Worm (Caenorhabditis elegans) whole organism, late embryonic: ENCODE data around the gene Y49E10.10.
A peak's percentile ranks its signal among the peaks of the same experiment; 100 is the strongest.

Experiments used
- C08G9.2 ChIP-seq: sonication (generic microtip); optimal IDR thresholded peaks from 2 replicates; lab custom pipeline; 2016; ENCODE audit warnings: mild to moderate bottlenecking, missing genetic modification characterization, moderate library complexity, missing compliant biosample characterization
- F13H6.1 ChIP-seq: sonication (generic microtip); optimal IDR thresholded peaks from 2 replicates; lab custom pipeline; 2016; ENCODE audit warnings: missing genetic modification characterization, missing compliant biosample characterization
- K02D7.2 ChIP-seq: sonication (generic microtip); optimal IDR thresholded peaks from 2 replicates; lab custom pipeline; 2017; ENCODE audit warnings: mild to moderate bottlenecking, missing genetic modification characterization, missing compliant biosample characterization
- K09A11.1 ChIP-seq: sonication (generic microtip); optimal IDR thresholded peaks from 2 replicates; lab custom pipeline; 2017; ENCODE audit warnings: antibody characterized with exemption, mild to moderate bottlenecking, missing genetic modification characterization, missing compliant biosample characterization; ENCODE audit not compliant: insufficient read depth
- T23F11.4 ChIP-seq: fragments of 200-800 bp; sonication (Bioruptor generic); optimal IDR thresholded peaks from 2 replicates; lab custom pipeline; 2018; ENCODE audit warnings: mild to moderate bottlenecking, missing genetic modification characterization, missing compliant biosample characterization
- ama-1 ChIP-seq: fragments of 150-350 bp; optimal IDR thresholded peaks from 2 replicates; lab custom pipeline; 2014
- ceh-18 ChIP-seq: sonication (generic microtip); optimal IDR thresholded peaks from 2 replicates; lab custom pipeline; 2016; ENCODE audit warnings: missing genetic modification characterization, missing compliant biosample characterization
- ceh-19 ChIP-seq: fragments of 200-800 bp; sonication (Bioruptor generic); optimal IDR thresholded peaks from 2 replicates; lab custom pipeline; 2018; ENCODE audit warnings: mild to moderate bottlenecking, missing genetic modification characterization, missing compliant biosample characterization
- ceh-30 ChIP-seq: fragments of 150-350 bp; optimal IDR thresholded peaks from 2 replicates; lab custom pipeline; 2014; ENCODE audit warnings: missing biosample characterization, missing genetic modification characterization
- ceh-31 ChIP-seq: sonication (generic microtip); optimal IDR thresholded peaks from 2 replicates; lab custom pipeline; 2016; ENCODE audit warnings: missing genetic modification characterization, missing compliant biosample characterization
- ceh-45 ChIP-seq: fragments of 200-800 bp; sonication (Bioruptor generic); IDR thresholded peaks from 2 replicates; pipeline ENCODE4 v1.3.6; 2022; ENCODE audit warnings: missing genetic modification reagents, missing genetic modification characterization, missing compliant biosample characterization
- ceh-48 ChIP-seq: sonication (generic microtip); optimal IDR thresholded peaks from 2 replicates; lab custom pipeline; 2016; ENCODE audit warnings: missing genetic modification characterization, inconsistent platforms, missing compliant biosample characterization
- ceh-9 ChIP-seq: sonication (generic microtip); optimal IDR thresholded peaks from 2 replicates; lab custom pipeline; 2016; ENCODE audit warnings: mild to moderate bottlenecking, missing genetic modification characterization, inconsistent platforms, missing compliant biosample characterization
- dmd-4 ChIP-seq: sonication (generic microtip); optimal IDR thresholded peaks from 2 replicates; lab custom pipeline; 2016; ENCODE audit warnings: borderline replicate concordance, missing genetic modification characterization, missing compliant biosample characterization
- fax-1 ChIP-seq: sonication (generic microtip); optimal IDR thresholded peaks from 2 replicates; lab custom pipeline; 2016; ENCODE audit warnings: missing genotype, missing genetic modification characterization, missing compliant biosample characterization
- fkh-10 ChIP-seq: fragments of 150-350 bp; optimal IDR thresholded peaks from 2 replicates; lab custom pipeline; 2014; ENCODE audit warnings: missing biosample characterization, missing genetic modification reagents, missing genetic modification characterization
- fkh-6 ChIP-seq: sonication (generic microtip); optimal IDR thresholded peaks from 2 replicates; lab custom pipeline; 2016; ENCODE audit warnings: missing genetic modification characterization, missing compliant biosample characterization
- gmeb-2 ChIP-seq: sonication (generic microtip); optimal IDR thresholded peaks from 2 replicates; lab custom pipeline; 2016; ENCODE audit warnings: missing genetic modification characterization, inconsistent platforms, missing compliant biosample characterization
- hlh-8 ChIP-seq: sonication (generic microtip); optimal IDR thresholded peaks from 2 replicates; lab custom pipeline; 2016; ENCODE audit warnings: missing genotype, missing genetic modification characterization, missing compliant biosample characterization
- lim-6 ChIP-seq: sonication (generic microtip); optimal IDR thresholded peaks from 2 replicates; lab custom pipeline; 2016; ENCODE audit warnings: missing genetic modification characterization, missing compliant biosample characterization
- lin-11 ChIP-seq: fragments of 200-800 bp; sonication (Bioruptor generic); optimal IDR thresholded peaks from 2 replicates; lab custom pipeline; 2018; ENCODE audit warnings: mild to moderate bottlenecking, missing genetic modification characterization, missing compliant biosample characterization
- madf-2 ChIP-seq: sonication (generic microtip); optimal IDR thresholded peaks from 2 replicates; lab custom pipeline; 2017; ENCODE audit warnings: missing genetic modification characterization, missing compliant biosample characterization
- mec-3 ChIP-seq: sonication (generic microtip); optimal IDR thresholded peaks from 2 replicates; lab custom pipeline; 2016; ENCODE audit warnings: borderline replicate concordance, missing genetic modification characterization, missing compliant biosample characterization
- nfya-1 ChIP-seq: sonication (generic microtip); optimal IDR thresholded peaks from 2 replicates; lab custom pipeline; 2017; ENCODE audit warnings: missing genetic modification characterization, mild to moderate bottlenecking, missing compliant biosample characterization, antibody characterized with exemption, moderate library complexity
- nhr-11 ChIP-seq: fragments of 150-350 bp; optimal IDR thresholded peaks from 2 replicates; lab custom pipeline; 2014; ENCODE audit warnings: missing biosample characterization, missing genetic modification characterization
- pat-9 ChIP-seq: fragments of 200-800 bp; sonication (Bioruptor generic); optimal IDR thresholded peaks from 2 replicates; lab custom pipeline; 2018; ENCODE audit warnings: mild to moderate bottlenecking, missing genetic modification characterization, moderate library complexity, missing compliant biosample characterization
- pha-4 ChIP-seq: fragments of 150-350 bp; optimal IDR thresholded peaks from 2 replicates; lab custom pipeline; 2018; ENCODE audit warnings: missing biosample characterization, missing genetic modification reagents, missing genetic modification characterization
- rnt-1 ChIP-seq: sonication (generic microtip); optimal IDR thresholded peaks from 2 replicates; lab custom pipeline; 2016; ENCODE audit warnings: missing genetic modification characterization, missing compliant biosample characterization
- sdc-2 ChIP-seq: sonication (generic microtip); optimal IDR thresholded peaks from 2 replicates; lab custom pipeline; 2016; ENCODE audit warnings: missing genotype, missing genetic modification characterization, missing compliant biosample characterization
- sox-2 ChIP-seq: fragments of 200-800 bp; sonication (Bioruptor generic); IDR thresholded peaks from 2 replicates; pipeline ENCODE4 v1.3.6; 2022; ENCODE audit warnings: missing genetic modification reagents, missing genetic modification characterization, missing compliant biosample characterization
- syd-9 ChIP-seq: sonication (generic microtip); optimal IDR thresholded peaks from 2 replicates; lab custom pipeline; 2016; ENCODE audit warnings: mild to moderate bottlenecking, missing genetic modification characterization, moderate library complexity, missing compliant biosample characterization
- tbx-2 ChIP-seq: sonication (generic microtip); optimal IDR thresholded peaks from 2 replicates; lab custom pipeline; 2016; ENCODE audit warnings: missing genetic modification characterization, missing compliant biosample characterization
- ttx-3 ChIP-seq: sonication (generic microtip); optimal IDR thresholded peaks from 2 replicates; lab custom pipeline; 2016; ENCODE audit warnings: missing genetic modification reagents, missing genetic modification characterization, missing compliant biosample characterization
- unc-42 ChIP-seq: sonication (generic microtip); optimal IDR thresholded peaks from 2 replicates; lab custom pipeline; 2016; ENCODE audit warnings: missing genotype, missing genetic modification characterization, missing compliant biosample characterization
- unc-55 ChIP-seq: sonication (generic microtip); optimal IDR thresholded peaks from 2 replicates; lab custom pipeline; 2017; ENCODE audit warnings: missing biosample characterization, missing genetic modification reagents, missing genetic modification characterization
- unc-86 ChIP-seq: sonication (generic microtip); optimal IDR thresholded peaks from 2 replicates; lab custom pipeline; 2016; ENCODE audit warnings: missing genetic modification characterization, missing compliant biosample characterization
- zip-5 ChIP-seq: sonication (generic microtip); optimal IDR thresholded peaks from 2 replicates; lab custom pipeline; 2016; ENCODE audit warnings: missing genetic modification characterization, missing compliant biosample characterization

Y49E10.10 gene

ce11 chrIII:12420256-12420655, 25.0 kb downstream of the Y49E10.10 start:
- no peak for TF ChIP-seq C08G9.2 (tag; lab: Kevin White, UChicago)
- peak; percentile 98 for TF ChIP-seq nfya-1 (tag; lab: Kevin White, UChicago)

ce11 chrIII:12421708-12422107, 26.4 kb downstream of the Y49E10.10 start, which contains the start of gene tat-1:
Gene tat-1, minus strand, starts transcription at chrIII:12421718.
- TF ChIP-seq zip-5 (tag; lab: Kevin White, UChicago) (no peak), hlh-8 (tag; lab: Kevin White, UChicago) (no peak), nfya-1 (tag; lab: Kevin White, UChicago) (no peak), T23F11.4 (no peak), ceh-30 (tag; lab: Kevin White, UChicago) (no peak), ceh-48 (tag; lab: Kevin White, UChicago) (peak; percentile 25), unc-42 (tag; lab: Kevin White, UChicago) (no peak), K02D7.2 (tag; lab: Kevin White, UChicago) (no peak), fkh-6 (tag; lab: Kevin White, UChicago) (no peak)

DNA sequence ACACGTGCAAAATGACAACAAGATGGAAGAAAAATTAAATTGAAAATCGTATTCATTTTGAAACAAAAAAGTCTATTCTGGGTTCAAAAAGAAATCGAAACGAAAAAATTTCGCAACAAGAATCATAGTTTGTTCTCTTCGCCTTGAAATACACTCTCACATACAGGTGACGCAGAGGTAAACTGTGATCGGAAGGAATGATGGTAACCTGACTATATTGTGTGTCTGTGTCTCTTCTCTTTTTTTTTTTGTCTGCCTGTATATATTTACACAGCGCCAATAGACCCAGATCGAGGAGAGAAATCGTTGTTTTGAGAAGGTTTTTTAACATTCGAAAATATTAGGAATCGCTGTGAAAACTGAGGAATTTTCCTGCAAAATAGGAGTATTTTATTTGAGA, 28.8 kb downstream of the Y49E10.10 start:
- no peak for TF ChIP-seq syd-9 (tag; lab: Kevin White, UChicago)
- TF ChIP-seq fax-1: no peak
- no peak for TF ChIP-seq unc-42 (tag; lab: Kevin White, UChicago)
- no peak for TF ChIP-seq ceh-30 (tag; lab: Kevin White, UChicago)
- TF ChIP-seq lim-6 (tag; lab: Kevin White, UChicago): no peak
- no peak for TF ChIP-seq C08G9.2 (tag; lab: Kevin White, UChicago)
- TF ChIP-seq hlh-8 (tag; lab: Kevin White, UChicago): no peak
- no peak for TF ChIP-seq ceh-19 (GFP tag; lab: Kevin White, UChicago)
- TF ChIP-seq K09A11.1 (tag; lab: Kevin White, UChicago): no peak
- TF ChIP-seq unc-86 (tag; lab: Kevin White, UChicago): no peak
- TF ChIP-seq lin-11 (tag; lab: Kevin White, UChicago): no peak
- TF ChIP-seq nfya-1 (tag; lab: Kevin White, UChicago): no peak
- TF ChIP-seq, all 69 proteins: peak for 0

- no peak for TF ChIP-seq tbx-2
- TF ChIP-seq ama-1: no peak
- no peak for TF ChIP-seq fkh-10
- no peak for TF ChIP-seq F13H6.1 (tag; lab: Kevin White, UChicago)
- TF ChIP-seq ceh-18 (tag; lab: Kevin White, UChicago): no peak
- TF ChIP-seq ceh-9 (tag; lab: Kevin White, UChicago): no peak
- no peak for TF ChIP-seq C08G9.2 (tag; lab: Kevin White, UChicago)
- no peak for TF ChIP-seq pat-9 (tag; lab: Kevin White, UChicago)
- TF ChIP-seq pha-4 (tag; lab: Kevin White, UChicago): no peak
- no peak for TF ChIP-seq madf-2 (tag; lab: Kevin White, UChicago)
- TF ChIP-seq hlh-8 (tag; lab: Kevin White, UChicago): no peak
- no peak for TF ChIP-seq rnt-1 (tag; lab: Kevin White, UChicago)
- no peak for TF ChIP-seq nfya-1 (tag; lab: Kevin White, UChicago)
- TF ChIP-seq ceh-31 (tag; lab: Kevin White, UChicago): no peak
- no peak for TF ChIP-seq zip-5 (tag; lab: Kevin White, UChicago)
- TF ChIP-seq, all 69 proteins: peak for 0
Observed at ce11 chrIII:12424663-12425062, 29.4 kb downstream of the Y49E10.10 start.

DNA sequence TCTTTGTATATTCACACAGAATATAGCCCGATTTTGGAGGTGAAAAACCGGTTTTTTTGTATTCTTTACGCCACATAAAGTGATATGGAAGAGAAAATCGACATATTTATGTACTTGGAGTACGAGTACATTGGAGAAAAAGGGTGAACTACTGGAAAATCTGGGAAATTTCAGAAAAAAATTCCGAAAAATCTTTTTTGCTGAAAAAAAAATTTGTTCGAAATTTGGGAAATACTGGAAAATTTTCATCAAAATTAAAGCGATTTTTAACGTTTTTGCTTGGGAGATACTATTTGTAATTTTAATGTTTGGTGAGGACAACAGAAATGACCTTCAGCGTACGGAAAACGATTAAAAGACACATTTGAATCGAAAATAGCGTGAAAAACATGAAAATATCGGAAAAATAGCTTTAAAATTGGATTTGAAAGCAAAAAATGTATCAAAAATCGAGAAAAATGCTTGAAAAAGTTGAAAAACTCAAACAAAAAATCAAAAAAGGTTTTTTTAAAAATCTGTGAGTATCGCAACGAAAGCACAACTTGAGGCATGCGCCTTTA, 30.7 kb downstream of the Y49E10.10 start:
- TF ChIP-seq unc-86 (tag; lab: Kevin White, UChicago) (no peak), rnt-1 (tag; lab: Kevin White, UChicago) (no peak), nhr-11 (tag; lab: Kevin White, UChicago) (no peak), dmd-4 (tag; lab: Kevin White, UChicago) (no peak), sox-2 (GFP tag; lab: Robert Waterston, UW) (no peak), madf-2 (tag; lab: Kevin White, UChicago) (no peak), fax-1 (no peak), ceh-19 (GFP tag; lab: Kevin White, UChicago) (no peak), ceh-18 (tag; lab: Kevin White, UChicago) (no peak), nfya-1 (tag; lab: Kevin White, UChicago) (no peak), ttx-3 (no peak), K02D7.2 (tag; lab: Kevin White, UChicago) (no peak), mec-3 (tag; lab: Kevin White, UChicago) (no peak), unc-55 (GFP tag; lab: Kevin White, UChicago) (no peak), K09A11.1 (tag; lab: Kevin White, UChicago) (no peak), ceh-45 (GFP tag; lab: Robert Waterston, UW) (no peak), gmeb-2 (no peak), sdc-2 (tag; lab: Kevin White, UChicago) (no peak)
- TF ChIP-seq, all 69 proteins: peak for 0
